Worm (Caenorhabditis elegans): Measurements from ENCODE around the gene osg-1.

The osg-1 gene

ce11 chrIII:5502915-5503575, 15.7 kb downstream of the osg-1 start (continued):
- no peak for TF ChIP-seq snpc-4 (GFP tag; optimal IDR thresholded peaks at IDR 0.05)
- peak in 3 of 4 experiments; percentile 17 to 46 (median 34) for TF ChIP-seq snpc-4 (tag; optimal IDR thresholded peaks at IDR 0.05)
- peak; percentile 14 for TF ChIP-seq ZK185.1 (tag; optimal IDR thresholded peaks at IDR 0.05; ENCODE audit: poor library complexity, severe bottlenecking)
- no peak for TF ChIP-seq dpff-1 (tag; optimal IDR thresholded peaks at IDR 0.05)
- TF ChIP-seq lin-35 (GFP tag; optimal IDR thresholded peaks at IDR 0.05): peak in 1 of 3 experiments; percentile 16
- no peak for TF ChIP-seq nhr-179 (tag; optimal IDR thresholded peaks at IDR 0.05)
- TF ChIP-seq efl-1 (GFP tag; optimal IDR thresholded peaks at IDR 0.05): no peak
- no peak; the same call in 1 of the 2 replicates for TF ChIP-seq ekl-4 (GFP tag; IDR thresholded peaks at IDR 0.05)
- peak; percentile 56 for TF ChIP-seq atf-7 (tag; optimal IDR thresholded peaks at IDR 0.05)
- peak; percentile 67; the same call in 1 of the 2 replicates for TF ChIP-seq hmg-1.2 (GFP tag; IDR thresholded peaks at IDR 0.05)
- peak; percentile 31 for TF ChIP-seq ztf-22 (GFP tag; optimal IDR thresholded peaks at IDR 0.05)
- peak; percentile 40; the same call in 1 of the 2 replicates for TF ChIP-seq C06A6.2 (GFP tag; conservative IDR thresholded peaks at IDR 0.05)
- TF ChIP-seq lin-40 (tag; optimal IDR thresholded peaks at IDR 0.05): peak; percentile 42
- no peak for TF ChIP-seq lsy-27 (tag; optimal IDR thresholded peaks at IDR 0.05; ENCODE audit: borderline replicate concordance, insufficient read depth)

- peak; percentile 72 for TF ChIP-seq efl-1 (GFP tag; optimal IDR thresholded peaks at IDR 0.05)
- no peak for TF ChIP-seq D2030.7 (GFP tag; IDR thresholded peaks at IDR 0.05)
- no peak for TF ChIP-seq ccch-3 (GFP tag; optimal IDR thresholded peaks at IDR 0.05)
- TF ChIP-seq nfya-1 (tag; optimal IDR thresholded peaks at IDR 0.05; ENCODE audit: borderline replicate concordance, insufficient read depth): no peak
- no peak for TF ChIP-seq ceh-27 (GFP tag; optimal IDR thresholded peaks at IDR 0.05)
- TF ChIP-seq T26A5.8 (tag; optimal IDR thresholded peaks at IDR 0.05): no peak
- TF ChIP-seq egl-18 (GFP tag; IDR thresholded peaks at IDR 0.05): no peak
- TF ChIP-seq F55B11.4 (tag; optimal IDR thresholded peaks at IDR 0.05; ENCODE audit: borderline replicate concordance, insufficient read depth): no peak
- no peak for TF ChIP-seq F49E8.2 (tag; optimal IDR thresholded peaks at IDR 0.05; ENCODE audit: insufficient read depth)
- TF ChIP-seq hlh-12 (tag; optimal IDR thresholded peaks at IDR 0.05): no peak
- no peak for TF ChIP-seq F39B2.1 (GFP tag; IDR thresholded peaks at IDR 0.05)
- TF ChIP-seq snpc-1.1 (tag; optimal IDR thresholded peaks at IDR 0.05; ENCODE audit: insufficient read depth): no peak
- no peak for TF ChIP-seq mxl-1 (tag; optimal IDR thresholded peaks at IDR 0.05)
- TF ChIP-seq rec-8 (tag; optimal IDR thresholded peaks at IDR 0.05): no peak
- no peak for TF ChIP-seq lin-40 (tag; optimal IDR thresholded peaks at IDR 0.05)
- TF ChIP-seq nfyb-1 (GFP tag; IDR thresholded peaks at IDR 0.05): no peak
- no peak for TF ChIP-seq lir-1 (GFP tag; conservative IDR thresholded peaks at IDR 0.05)
- no peak for TF ChIP-seq ama-1 (optimal IDR thresholded peaks at IDR 0.05)
- no peak for TF ChIP-seq ama-1 (GFP tag; optimal IDR thresholded peaks at IDR 0.05)
- TF ChIP-seq Y56A3A.18 (GFP tag; IDR thresholded peaks at IDR 0.05): no peak
- no peak for TF ChIP-seq F37B4.10 (GFP tag; IDR thresholded peaks at IDR 0.05)
- TF ChIP-seq cebp-2 (GFP tag; IDR thresholded peaks at IDR 0.05): no peak
- TF ChIP-seq atf-7 (tag; optimal IDR thresholded peaks at IDR 0.05): no peak
- TF ChIP-seq lin-26 (GFP tag; IDR thresholded peaks at IDR 0.05): no peak
- no peak for TF ChIP-seq F52B5.7 (tag; optimal IDR thresholded peaks at IDR 0.05)
- no peak for TF ChIP-seq fkh-3 (tag; optimal IDR thresholded peaks at IDR 0.05)
- no peak for TF ChIP-seq ztf-28 (GFP tag; IDR thresholded peaks at IDR 0.05)
- no peak for TF ChIP-seq K12H6.12 (tag; optimal IDR thresholded peaks at IDR 0.05)
- TF ChIP-seq gei-17 (GFP tag; optimal IDR thresholded peaks at IDR 0.05): no peak
- TF ChIP-seq C17E4.6 (GFP tag; IDR thresholded peaks at IDR 0.05): no peak
- no peak for TF ChIP-seq ZK185.1 (tag; optimal IDR thresholded peaks at IDR 0.05; ENCODE audit: poor library complexity, severe bottlenecking)
- TF ChIP-seq Y53F4B.3 (GFP tag; IDR thresholded peaks at IDR 0.05): no peak
- TF ChIP-seq dox-1 (GFP tag; IDR thresholded peaks at IDR 0.05): no peak
- TF ChIP-seq tbx-9 (tag; optimal IDR thresholded peaks at IDR 0.05; ENCODE audit: borderline replicate concordance): no peak
- TF ChIP-seq F10E7.11 (tag; optimal IDR thresholded peaks at IDR 0.05): no peak
- peak in 1 of 3 experiments; percentile 36 for TF ChIP-seq lin-35 (GFP tag; optimal IDR thresholded peaks at IDR 0.05)
- TF ChIP-seq hmg-1.2 (GFP tag; IDR thresholded peaks at IDR 0.05): 0 out of 2 replicates have a peak, but pooled peaks have one; percentile 5
These were observed 16.3 kb downstream of the osg-1 start for ce11 chrIII:5503669-5504068.
